Worm (Caenorhabditis elegans): ENCODE measurements around the gene sdz-10.

ce11 chrII:2762108-2762507 lies 10.0 kb downstream of the sdz-10 start, which contains the start of gene fbxb-106:
- TF ChIP-seq lsy-2 (tag; optimal IDR thresholded peaks at IDR 0.05) (no peak), lin-32 (GFP tag; optimal IDR thresholded peaks at IDR 0.05) (no peak), unc-62 (GFP tag; optimal IDR thresholded peaks at IDR 0.05) (no peak), sem-2 (GFP tag; optimal IDR thresholded peaks at IDR 0.05) (no peak), cnd-1 (tag; optimal IDR thresholded peaks at IDR 0.05) (no peak), unc-39 (tag; optimal IDR thresholded peaks at IDR 0.05) (no peak), mep-1 (tag; optimal IDR thresholded peaks at IDR 0.05) (no peak), snpc-4 (tag; optimal IDR thresholded peaks at IDR 0.05) (no peak), nhr-12 (tag; optimal IDR thresholded peaks at IDR 0.05) (no peak), elt-1 (tag; optimal IDR thresholded peaks at IDR 0.05; ENCODE audit: borderline replicate concordance, insufficient read depth) (no peak), ceh-83 (GFP tag; optimal IDR thresholded peaks at IDR 0.05) (no peak)
